Worm (Caenorhabditis elegans): Measurements from ENCODE around the gene ZC239.5.
"Not testable (repeated sequence)": the region's sequence is repeated elsewhere in the genome, so short reads cannot be mapped to it uniquely, and the experiment has no call there.

- TF ChIP-seq W03F9.2, him-1 (tag; optimal IDR thresholded peaks at IDR 0.05): not testable (repeated sequence)
These were observed 18.9 kb upstream of the ZC239.5 start, which contains the start of gene Y27F2A.9 for ce11 chrII:3191544-3191943.
